Fruit fly (Drosophila melanogaster) whole organism, larva: ENCODE measurements around the gene amrt.

ENCODE experiments used
- noc ChIP-seq: fragments of 200-800 bp; sonication (Bioruptor generic); optimal IDR thresholded peaks from 3 replicates; lab custom pipeline; 2019; ENCODE audit warnings: missing biosample characterization, mild to moderate bottlenecking, missing genetic modification characterization, moderate library complexity

Gene amrt

dm6 chrX:13781739-13782502 is at the start of gene amrt, which contains the start of gene CtsB:
amrt (plus strand) TSS chrX:13782459.
CtsB (minus strand) TSS chrX:13782170.
- TF ChIP-seq noc, result peak; percentile 64

DNA sequence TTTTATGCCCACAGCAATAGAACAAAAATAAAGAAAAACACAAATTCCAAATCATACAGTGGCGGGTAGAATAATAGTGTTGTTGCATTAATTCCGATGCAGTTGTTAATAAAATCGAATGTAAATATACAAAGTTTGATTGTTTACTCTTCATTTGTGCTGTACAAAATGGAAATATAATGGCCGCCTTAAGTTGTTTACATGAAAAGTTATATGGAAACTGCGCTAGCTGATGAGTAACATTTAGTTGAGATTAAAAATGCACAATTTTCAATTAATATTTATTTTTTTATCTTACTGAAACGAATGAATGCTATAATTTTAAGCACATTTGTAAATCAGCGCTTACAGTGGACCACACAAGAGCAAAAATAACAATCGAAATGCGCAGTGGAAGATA is 47.4 kb upstream of the amrt start:
- TF ChIP-seq noc, result no peak

- no peak for TF ChIP-seq noc
Measured at dm6 chrX:13735322-13736173, 46.7 kb upstream of the amrt start.

DNA sequence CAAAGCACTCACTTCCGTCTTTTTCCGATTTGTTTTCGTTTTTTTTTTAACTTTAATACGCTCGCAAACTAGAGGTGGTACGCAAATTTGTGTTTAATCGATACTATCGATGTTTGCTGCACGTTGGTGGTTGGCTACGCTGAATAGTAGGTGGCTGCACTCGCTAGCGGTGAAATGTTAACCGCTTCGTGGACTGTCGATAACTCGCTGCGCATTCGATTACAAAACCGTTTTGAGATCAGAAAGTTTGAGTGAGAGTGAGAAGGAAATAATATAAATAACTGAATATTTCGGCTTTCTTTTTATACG is 46.1 kb upstream of the amrt start, which contains the start of gene g:
g (minus strand) TSS at position 105 of the 309 bp plus-strand sequence.
- TF ChIP-seq noc, result no peak

dm6 chrX:13737939-13738338 is 44.3 kb upstream of the amrt start, which contains the start of gene CG11134:
CG11134 (plus strand) TSS chrX:13737942.
- TF ChIP-seq noc, result no peak

dm6 chrX:13739411-13739888 is 42.8 kb upstream of the amrt start, which contains the start of gene CG11151:
CG11151 (plus strand) TSS chrX:13739744.
- peak; percentile 95 for TF ChIP-seq noc

DNA sequence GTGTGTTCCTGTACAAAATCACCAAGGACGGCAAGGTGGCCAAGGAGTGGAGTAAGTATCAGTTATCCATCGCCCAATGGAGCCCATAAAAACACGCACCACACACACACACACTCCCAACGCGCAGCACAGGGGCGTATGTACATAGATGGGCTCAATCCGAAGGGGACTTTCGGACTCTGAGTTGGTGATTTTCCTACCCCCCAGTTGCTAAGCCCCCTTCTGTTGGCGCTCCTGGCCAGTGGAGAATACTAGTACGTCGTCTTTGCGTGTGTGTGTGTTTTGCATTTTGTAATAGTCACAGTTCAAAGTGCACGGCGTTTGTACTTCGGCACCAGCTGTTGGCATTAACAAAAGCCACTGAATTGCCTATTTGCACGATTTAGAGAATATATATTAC is 42.2 kb upstream of the amrt start:
- peak; percentile 15 for TF ChIP-seq noc

DNA sequence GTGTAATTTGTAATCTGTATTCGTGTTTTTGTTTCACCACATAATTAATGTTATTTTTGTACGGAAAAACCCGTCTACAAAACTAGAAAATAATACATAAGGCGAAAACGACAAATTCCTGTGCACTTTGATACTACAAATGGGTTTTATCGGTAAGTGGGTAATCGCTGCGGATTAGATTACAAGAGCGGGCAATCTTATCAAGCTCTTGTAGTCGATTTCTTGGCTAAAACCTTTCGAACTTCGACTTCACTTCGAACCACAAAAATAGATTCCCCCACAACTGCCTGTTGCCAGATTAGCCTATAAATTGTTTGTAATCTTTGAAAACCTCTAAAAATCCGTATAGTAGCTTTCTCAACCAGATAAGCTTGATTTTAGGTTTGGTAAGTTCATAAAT is 41.3 kb upstream of the amrt start:
- TF ChIP-seq noc, result no peak

DNA sequence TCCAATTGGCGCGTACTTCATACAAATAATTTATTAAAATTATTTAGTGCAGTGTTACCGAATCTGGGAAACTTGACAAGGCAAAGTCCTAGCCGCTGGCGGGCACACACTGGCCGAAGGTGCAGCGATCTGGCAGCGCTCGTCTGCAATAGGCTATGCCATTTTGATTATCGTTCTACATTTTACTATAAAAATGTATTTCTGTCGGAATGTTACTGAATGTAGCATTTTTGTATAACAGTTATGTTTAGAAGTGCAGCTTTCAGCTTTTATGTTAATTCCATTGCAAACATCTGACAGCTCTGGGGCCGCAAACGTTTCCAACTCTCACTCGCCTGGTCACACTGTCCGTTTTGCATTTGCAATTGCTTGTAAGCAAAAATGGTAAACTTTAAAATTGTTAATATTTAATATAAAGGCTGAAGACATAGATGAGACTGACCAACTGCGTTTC is 37.6 kb upstream of the amrt start, which contains the start of gene Grip91:
Grip91 (minus strand) TSS at position 85 of the 454 bp plus-strand sequence.
- TF ChIP-seq noc, result no peak

DNA sequence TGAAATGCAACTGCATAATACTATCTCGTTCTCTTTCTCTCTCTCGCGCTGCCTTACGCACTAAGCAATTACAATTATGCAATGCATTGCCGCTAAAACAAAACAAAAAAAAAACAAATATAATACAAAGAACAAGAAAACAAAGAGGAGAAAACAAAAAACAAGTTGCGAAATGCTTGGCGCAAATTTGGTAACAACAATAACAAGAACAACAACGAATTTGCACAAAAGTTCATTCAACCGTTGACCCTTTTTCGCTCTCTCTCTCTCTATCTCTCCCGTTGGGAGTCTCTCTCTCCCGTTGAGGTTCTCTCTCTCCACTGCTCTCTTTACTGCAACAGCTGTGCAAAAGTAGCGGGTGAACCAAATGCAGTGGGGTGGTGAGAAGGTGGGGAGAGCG is 35.2 kb upstream of the amrt start:
- TF ChIP-seq noc, result no peak

dm6 chrX:13747635-13748467 is 34.4 kb upstream of the amrt start:
- TF ChIP-seq noc, result no peak

DNA sequence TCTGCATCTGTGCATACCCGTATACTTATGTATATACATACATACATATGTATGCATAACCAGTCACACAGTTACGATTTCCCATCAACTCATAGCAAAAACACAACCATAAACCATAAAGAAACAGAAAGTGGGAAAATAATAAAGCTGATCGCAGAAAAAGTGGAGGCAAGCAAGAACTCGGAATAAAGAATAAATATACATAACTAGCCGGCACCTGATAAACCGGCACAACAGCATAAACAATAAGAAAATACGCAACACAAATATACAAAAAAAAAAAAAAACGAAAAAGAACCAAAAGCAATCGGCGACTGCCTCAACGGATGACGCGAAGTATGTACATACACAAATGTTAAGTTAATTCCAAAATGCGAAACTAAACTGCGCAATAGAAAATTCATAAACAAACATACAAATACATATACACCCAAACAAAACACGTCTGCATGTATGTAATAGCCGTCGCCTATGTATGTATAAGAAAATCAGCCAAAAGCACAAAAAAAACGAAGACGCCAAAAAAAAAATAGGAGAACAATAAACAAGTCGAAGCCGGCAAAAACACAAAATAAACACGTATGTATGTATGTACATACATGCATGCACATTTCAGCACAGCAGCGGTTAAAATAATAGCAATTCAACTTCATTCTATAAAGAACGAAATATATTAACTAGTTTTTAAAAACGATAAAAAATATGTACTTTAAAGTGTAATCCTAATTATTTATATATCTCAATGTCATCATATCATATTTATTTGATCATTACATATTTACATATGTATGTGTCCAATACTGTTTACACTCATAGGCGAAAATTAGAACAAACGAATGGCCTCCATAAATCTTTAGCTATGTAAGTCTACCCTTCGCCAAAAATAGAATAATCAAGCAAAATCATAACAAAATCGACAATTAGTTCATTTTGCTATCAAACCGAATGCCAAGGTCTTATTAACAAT is 33.1 kb upstream of the amrt start:
- TF ChIP-seq noc, result peak; percentile 82

- no peak for TF ChIP-seq noc
Measured at dm6 chrX:13749873-13750241, 32.4 kb upstream of the amrt start.

- no peak for TF ChIP-seq noc
Measured at dm6 chrX:13752543-13753046, 29.7 kb upstream of the amrt start.
